Worm (Caenorhabditis elegans): ENCODE measurements around the gene hhat-1.

hhat-1 gene

ce11 chrII:14728119-14728518 is 49.9 kb downstream of the hhat-1 start:
- no peak for TF ChIP-seq ceh-31 (tag; optimal IDR thresholded peaks at IDR 0.05)
- TF ChIP-seq lim-6 (tag; optimal IDR thresholded peaks at IDR 0.05), result no peak
- TF ChIP-seq C08G9.2 (tag; optimal IDR thresholded peaks at IDR 0.05), result no peak
- no peak for TF ChIP-seq unc-3 (GFP tag; conservative IDR thresholded peaks at IDR 0.05)
- no peak for TF ChIP-seq unc-3 (tag; optimal IDR thresholded peaks at IDR 0.05)
- TF ChIP-seq ceh-18 (tag; optimal IDR thresholded peaks at IDR 0.05), result no peak
- TF ChIP-seq F13H6.1 (tag; optimal IDR thresholded peaks at IDR 0.05), result no peak
- TF ChIP-seq ceh-19 (GFP tag; optimal IDR thresholded peaks at IDR 0.05), result no peak
- no peak for TF ChIP-seq pat-9 (tag; optimal IDR thresholded peaks at IDR 0.05)
- no peak for TF ChIP-seq pqm-1 (tag; optimal IDR thresholded peaks at IDR 0.05)
- no peak for TF ChIP-seq nhr-11 (tag; optimal IDR thresholded peaks at IDR 0.05)
- no peak for TF ChIP-seq nfya-1 (tag; optimal IDR thresholded peaks at IDR 0.05)
- no peak for TF ChIP-seq pha-2 (tag; optimal IDR thresholded peaks at IDR 0.05)
- no peak for TF ChIP-seq syd-9 (tag; optimal IDR thresholded peaks at IDR 0.05)
- no peak for TF ChIP-seq gmeb-2 (tag; optimal IDR thresholded peaks at IDR 0.05)
- TF ChIP-seq ceh-22 (tag; optimal IDR thresholded peaks at IDR 0.05), result no peak
- TF ChIP-seq elt-2 (tag; optimal IDR thresholded peaks at IDR 0.05), result no peak
- TF ChIP-seq ceh-45 (GFP tag; IDR thresholded peaks at IDR 0.05), result no peak
- TF ChIP-seq lin-11 (tag; optimal IDR thresholded peaks at IDR 0.05), result no peak

Measured in whole organism, late embryonic.